Worm (Caenorhabditis elegans) whole organism, late embryonic: Measurements from ENCODE around the gene nlt-1.
"Not testable (repeated sequence)": the region's sequence is repeated elsewhere in the genome, so short reads cannot be mapped to it uniquely, and the experiment has no call there.

Experiments
- F13H6.1 ChIP-seq: sonication (generic microtip); optimal IDR thresholded peaks from 2 replicates; lab custom pipeline; 2016; ENCODE audit warnings: missing genetic modification characterization, missing compliant biosample characterization
- K02D7.2 ChIP-seq: sonication (generic microtip); optimal IDR thresholded peaks from 2 replicates; lab custom pipeline; 2017; ENCODE audit warnings: mild to moderate bottlenecking, missing genetic modification characterization, missing compliant biosample characterization
- ama-1 ChIP-seq: fragments of 150-350 bp; optimal IDR thresholded peaks from 2 replicates; lab custom pipeline; 2014
- che-1 ChIP-seq: sonication (generic microtip); optimal IDR thresholded peaks from 2 replicates; lab custom pipeline; 2016; ENCODE audit warnings: mild to moderate bottlenecking, missing genetic modification characterization, missing compliant biosample characterization
- fkh-10 ChIP-seq: fragments of 150-350 bp; optimal IDR thresholded peaks from 2 replicates; lab custom pipeline; 2014; ENCODE audit warnings: missing biosample characterization, missing genetic modification reagents, missing genetic modification characterization
- nhr-11 ChIP-seq: fragments of 150-350 bp; optimal IDR thresholded peaks from 2 replicates; lab custom pipeline; 2014; ENCODE audit warnings: missing biosample characterization, missing genetic modification characterization

DNA sequence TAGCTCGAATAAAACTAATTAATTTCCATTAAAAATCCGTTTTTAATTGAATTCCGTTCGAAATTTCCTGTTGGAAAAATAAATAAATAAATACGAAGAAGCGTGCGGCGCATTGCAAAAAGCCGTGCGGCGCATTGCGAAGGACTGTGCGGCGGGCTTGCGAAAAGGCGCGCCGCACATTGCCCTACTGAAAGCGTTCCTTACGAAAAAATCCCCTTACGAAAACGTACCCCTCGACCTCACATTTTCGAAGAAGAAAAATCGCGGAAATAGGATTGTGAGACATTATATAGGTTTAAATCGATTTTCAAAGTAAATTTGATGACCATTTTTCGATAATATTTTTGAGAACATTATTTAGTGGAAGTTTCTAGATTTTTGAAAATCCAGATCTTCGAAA lies 33.8 kb upstream of the nlt-1 start:
- TF ChIP-seq ama-1 (lab: Kevin White, UChicago); nhr-11; fkh-10 (GFP tag; lab: Kevin White, UChicago); K02D7.2 (tag; lab: Kevin White, UChicago); che-1 (tag; lab: Kevin White, UChicago); F13H6.1 (tag; lab: Kevin White, UChicago): not testable (repeated sequence)
